Worm (Caenorhabditis elegans): ENCODE results near the gene slc-17.1.

Gene slc-17.1

DNA sequence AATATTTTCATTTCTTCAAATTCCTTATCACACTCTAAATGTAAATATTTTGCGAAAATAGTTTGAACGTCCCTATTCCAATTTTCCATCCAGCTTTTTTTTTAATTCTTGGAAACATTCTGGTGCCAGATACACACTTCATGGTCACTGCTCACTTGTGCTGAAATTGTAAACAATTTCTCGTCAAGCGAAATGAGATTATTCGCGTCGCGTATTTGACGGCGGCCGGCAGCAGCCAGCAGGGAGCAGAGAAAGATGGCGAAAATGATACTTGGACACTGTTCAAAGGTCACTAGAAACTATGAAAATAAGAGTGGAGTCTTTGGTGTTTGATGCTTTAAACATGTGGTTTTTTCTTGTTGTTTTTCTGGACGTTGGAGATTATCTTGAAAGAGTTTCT is 39.7 kb upstream of the slc-17.1 start:
- TF ChIP-seq nhr-80 (tag; optimal IDR thresholded peaks at IDR 0.05): peak; percentile 66
- TF ChIP-seq hsf-1 (GFP tag; IDR thresholded peaks at IDR 0.05): no peak

DNA sequence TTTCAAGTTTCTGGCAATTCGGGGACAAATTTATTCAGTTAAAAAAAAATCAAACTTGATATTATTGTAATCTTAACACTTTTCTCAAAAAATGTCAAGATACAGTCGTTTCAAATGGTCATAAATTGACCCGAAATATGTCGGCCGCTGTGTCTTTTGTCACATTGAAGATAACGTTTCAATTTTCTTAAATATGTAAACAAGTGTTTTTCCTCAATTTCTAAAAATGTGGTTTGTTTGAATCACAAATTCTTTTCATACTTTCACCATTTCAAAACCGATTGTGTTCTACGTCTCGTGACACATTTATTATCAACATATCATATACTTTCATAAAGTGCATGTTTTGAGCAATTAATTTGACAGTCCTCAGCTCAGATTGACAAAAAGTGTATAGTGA is 37.5 kb upstream of the slc-17.1 start:
- TF ChIP-seq nhr-179 (tag; optimal IDR thresholded peaks at IDR 0.05): no peak
- no peak for TF ChIP-seq snpc-4 (GFP tag; optimal IDR thresholded peaks at IDR 0.05)
- peak in 3 of 4 experiments; percentile 38 to 90 (median 77) for TF ChIP-seq snpc-4 (tag; optimal IDR thresholded peaks at IDR 0.05)

DNA sequence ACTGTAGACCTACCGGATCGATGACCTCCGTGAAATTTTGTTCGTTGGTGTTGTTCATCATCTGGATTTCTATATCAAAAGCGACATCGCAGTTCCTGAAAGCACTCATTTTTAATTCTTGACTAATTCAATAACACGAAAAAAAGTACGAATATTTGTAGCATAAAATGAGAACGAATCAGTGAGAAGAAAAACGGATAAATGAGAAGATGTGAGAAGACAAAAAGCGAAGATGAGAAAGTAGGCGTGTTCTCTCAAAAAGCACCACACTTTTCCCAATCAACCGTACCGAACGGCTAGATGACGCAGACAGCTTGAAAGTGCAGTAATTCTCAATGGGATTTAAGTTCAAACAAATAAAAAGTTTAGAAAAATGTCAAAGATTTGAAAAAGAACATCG is 22.0 kb upstream of the slc-17.1 start, which contains the start of gene npr-24:
npr-24 (minus strand) TSS at position 101 of the 400 bp plus-strand sequence.
- no peak for TF ChIP-seq dox-1 (GFP tag; IDR thresholded peaks at IDR 0.05)
- no peak for TF ChIP-seq nhr-120 (GFP tag; IDR thresholded peaks at IDR 0.05)
- no peak for TF ChIP-seq hlh-12 (tag; optimal IDR thresholded peaks at IDR 0.05)
- TF ChIP-seq ztf-6 (GFP tag; IDR thresholded peaks at IDR 0.05): no peak
- no peak for TF ChIP-seq Y56A3A.18 (GFP tag; IDR thresholded peaks at IDR 0.05)
- TF ChIP-seq mes-4 (tag; optimal IDR thresholded peaks at IDR 0.05): no peak
- TF ChIP-seq fkh-3 (tag; optimal IDR thresholded peaks at IDR 0.05): no peak
- no peak for TF ChIP-seq madf-3 (GFP tag; IDR thresholded peaks at IDR 0.05)
- TF ChIP-seq snpc-1.3 (tag; optimal IDR thresholded peaks at IDR 0.05; ENCODE audit: insufficient read depth): no peak
- no peak for TF ChIP-seq F57C9.4 (tag; optimal IDR thresholded peaks at IDR 0.05)
- no peak for TF ChIP-seq D2030.7 (GFP tag; IDR thresholded peaks at IDR 0.05)
- no peak for TF ChIP-seq C06A6.2 (GFP tag; conservative IDR thresholded peaks at IDR 0.05)
- no peak for TF ChIP-seq ztf-25 (GFP tag; IDR thresholded peaks at IDR 0.05)
- no peak for TF ChIP-seq Y79H2A.3 (GFP tag; conservative IDR thresholded peaks at IDR 0.05)
- TF ChIP-seq F52B5.7 (tag; optimal IDR thresholded peaks at IDR 0.05): no peak
- TF ChIP-seq ekl-4 (GFP tag; IDR thresholded peaks at IDR 0.05): no peak
- TF ChIP-seq hmg-1.2 (GFP tag; IDR thresholded peaks at IDR 0.05): no peak
- TF ChIP-seq lin-54 (GFP tag; optimal IDR thresholded peaks at IDR 0.05): no peak
- no peak for TF ChIP-seq F57A8.1 (GFP tag; optimal IDR thresholded peaks at IDR 0.05)

- TF ChIP-seq Y95B8A.8 (GFP tag; IDR thresholded peaks at IDR 0.05) (no peak), F57C9.4 (tag; optimal IDR thresholded peaks at IDR 0.05) (no peak), B0336.3 (GFP tag; IDR thresholded peaks at IDR 0.05) (peak; percentile 70), pbrm-1 (GFP tag; IDR thresholded peaks at IDR 0.05) (0 out of 2 replicates have a peak, but pooled peaks have one; percentile 6), hlh-26 (GFP tag; conservative IDR thresholded peaks at IDR 0.05) (no peak), cebp-1 (GFP tag; IDR thresholded peaks at IDR 0.05) (no peak), cebp-1 (tag; optimal IDR thresholded peaks at IDR 0.05) (peak; percentile 69), zfh-2 (GFP tag; conservative IDR thresholded peaks at IDR 0.05) (no peak), repo-1 (tag; optimal IDR thresholded peaks at IDR 0.05) (peak; percentile 22), nfyb-1 (GFP tag; IDR thresholded peaks at IDR 0.05) (peak; percentile 64; the same call in 1 of the 2 replicates), ztf-18 (tag; optimal IDR thresholded peaks at IDR 0.05) (no peak), C06A6.2 (GFP tag; conservative IDR thresholded peaks at IDR 0.05) (no peak), madf-10 (tag; optimal IDR thresholded peaks at IDR 0.05) (no peak), ztf-22 (GFP tag; optimal IDR thresholded peaks at IDR 0.05) (peak; percentile 9), F52B5.7 (tag; optimal IDR thresholded peaks at IDR 0.05) (no peak)
Observed at ce11 chrX:17481892-17482515, 17.3 kb upstream of the slc-17.1 start.

Data from whole organism, young adult.